Worm (Caenorhabditis elegans): ENCODE data around the gene Y43C5B.2.

The Y43C5B.2 gene

ce11 chrIV:10330962-10331361 lies 21.2 kb downstream of the Y43C5B.2 start:
- TF ChIP-seq mdt-29 (GFP tag; IDR thresholded peaks at IDR 0.05) (no peak), nhr-77 (tag; optimal IDR thresholded peaks at IDR 0.05) (peak; percentile 8), daf-12 (tag; optimal IDR thresholded peaks at IDR 0.05) (no peak), tag-97 (GFP tag; IDR thresholded peaks at IDR 0.05) (no peak), Y48G9A.11 (GFP tag; IDR thresholded peaks at IDR 0.05) (no peak), F26F4.8 (GFP tag; conservative IDR thresholded peaks at IDR 0.05) (no peak), ctbp-1 (GFP tag; IDR thresholded peaks at IDR 0.05) (0 out of 2 replicates have a peak, but pooled peaks have one; percentile 14), ceh-62 (tag; optimal IDR thresholded peaks at IDR 0.05) (no peak), lim-7 (GFP tag; IDR thresholded peaks at IDR 0.05) (no peak), zfp-2 (tag; optimal IDR thresholded peaks at IDR 0.05) (no peak), unc-130 (GFP tag; optimal IDR thresholded peaks at IDR 0.05) (no peak), nhr-25 (tag; optimal IDR thresholded peaks at IDR 0.05; ENCODE audit: borderline replicate concordance, insufficient read depth) (no peak), egl-27 (tag; optimal IDR thresholded peaks at IDR 0.05) (no peak), D1046.2 (GFP tag; IDR thresholded peaks at IDR 0.05) (0 out of 2 replicates have a peak, but pooled peaks have one; percentile 50), gei-8 (GFP tag; optimal IDR thresholded peaks at IDR 0.05) (no peak), dmd-9 (GFP tag; IDR thresholded peaks at IDR 0.05) (no peak), R02D3.7 (tag; optimal IDR thresholded peaks at IDR 0.05) (no peak), nhr-10 (tag; optimal IDR thresholded peaks at IDR 0.05) (no peak), php-3 (GFP tag; IDR thresholded peaks at IDR 0.05) (no peak), egl-43 (GFP tag; IDR thresholded peaks at IDR 0.05) (peak; percentile 37; the same call in 1 of the 2 replicates), nhr-42 (GFP tag; IDR thresholded peaks at IDR 0.05) (no peak), lir-3 (tag; optimal IDR thresholded peaks at IDR 0.05) (no peak), ceh-44 (GFP tag; IDR thresholded peaks at IDR 0.05) (no peak), madf-5 (GFP tag; IDR thresholded peaks at IDR 0.05) (no peak), pqm-1 (tag; optimal IDR thresholded peaks at IDR 0.05) (peak; percentile 55), F44E2.7 (GFP tag; IDR thresholded peaks at IDR 0.05) (no peak), unc-62 (GFP tag; optimal IDR thresholded peaks at IDR 0.05 in 1 of 2) (no peak), unc-62 (tag; optimal IDR thresholded peaks at IDR 0.05) (no peak), aly-2 (tag; optimal IDR thresholded peaks at IDR 0.05) (no peak), T26A8.4 (GFP tag; IDR thresholded peaks at IDR 0.05) (no peak), mes-2 (tag; optimal IDR thresholded peaks at IDR 0.05; ENCODE audit: poor library complexity, severe bottlenecking) (peak; percentile 11), nhr-48 (tag; optimal IDR thresholded peaks at IDR 0.05) (no peak), unc-39 (tag; optimal IDR thresholded peaks at IDR 0.05) (no peak), lin-29 (GFP tag; IDR thresholded peaks at IDR 0.05) (no peak), lin-13 (GFP tag; optimal IDR thresholded peaks at IDR 0.05) (no peak), Y105C5A.15 (GFP tag; IDR thresholded peaks at IDR 0.05) (no peak), ceh-20 (GFP tag; IDR thresholded peaks at IDR 0.05) (no peak), saeg-2 (GFP tag; IDR thresholded peaks at IDR 0.05) (0 out of 2 replicates have a peak, but pooled peaks have one; percentile 23), ZK337.2 (GFP tag; IDR thresholded peaks at IDR 0.05) (no peak), nhr-76 (tag; optimal IDR thresholded peaks at IDR 0.05) (no peak), daf-16 (GFP tag; optimal IDR thresholded peaks at IDR 0.05) (no peak), daf-16 (tag; optimal IDR thresholded peaks at IDR 0.05) (peak; percentile 55), ZK546.5 (tag; optimal IDR thresholded peaks at IDR 0.05) (no peak), T20F7.1 (GFP tag; optimal IDR thresholded peaks at IDR 0.05) (no peak), set-16 (GFP tag; IDR thresholded peaks at IDR 0.05) (peak; percentile 83), zag-1 (tag; optimal IDR thresholded peaks at IDR 0.05) (no peak), ztf-7 (tag; optimal IDR thresholded peaks at IDR 0.05) (no peak), zfp-3 (GFP tag; conservative IDR thresholded peaks at IDR 0.05) (no peak), snpc-4 (tag; optimal IDR thresholded peaks at IDR 0.05) (no peak), fkh-10 (GFP tag; optimal IDR thresholded peaks at IDR 0.05) (no peak), ceh-82 (tag; optimal IDR thresholded peaks at IDR 0.05) (no peak), dmd-6 (GFP tag; IDR thresholded peaks at IDR 0.05) (peak; percentile 59), Y75B8A.6 (GFP tag; IDR thresholded peaks at IDR 0.05) (no peak), ztf-11 (tag; optimal IDR thresholded peaks at IDR 0.05) (no peak)

Measured in whole organism, L4 larva.